Worm (Caenorhabditis elegans): ENCODE data around the gene F46C8.1.
A peak's percentile ranks its signal among the peaks of the same experiment; 100 is the strongest.

F46C8.1 gene

DNA sequence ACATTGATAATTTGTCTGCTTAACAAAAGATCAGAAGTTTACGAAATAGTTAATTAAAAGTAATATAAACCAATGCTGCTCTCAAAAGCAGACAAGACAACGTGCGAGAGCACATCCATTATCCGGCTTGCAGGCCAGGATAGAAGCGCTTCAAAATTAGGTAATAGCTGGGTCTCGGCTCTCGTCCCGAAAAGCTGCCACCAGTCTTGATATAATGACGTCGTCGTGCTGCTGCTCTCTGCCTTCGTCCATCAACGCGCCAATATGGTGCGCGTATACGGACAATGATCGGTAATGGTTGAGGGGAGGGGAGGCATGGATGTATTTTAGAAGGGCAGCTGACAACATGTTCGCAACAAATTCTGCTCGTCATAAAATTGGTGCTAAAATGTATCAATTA, 13.8 kb upstream of the F46C8.1 start:
- TF ChIP-seq ceh-63 (GFP tag; optimal IDR thresholded peaks at IDR 0.05) (peak; percentile 71), unc-62 (GFP tag; optimal IDR thresholded peaks at IDR 0.05) (no peak)

DNA sequence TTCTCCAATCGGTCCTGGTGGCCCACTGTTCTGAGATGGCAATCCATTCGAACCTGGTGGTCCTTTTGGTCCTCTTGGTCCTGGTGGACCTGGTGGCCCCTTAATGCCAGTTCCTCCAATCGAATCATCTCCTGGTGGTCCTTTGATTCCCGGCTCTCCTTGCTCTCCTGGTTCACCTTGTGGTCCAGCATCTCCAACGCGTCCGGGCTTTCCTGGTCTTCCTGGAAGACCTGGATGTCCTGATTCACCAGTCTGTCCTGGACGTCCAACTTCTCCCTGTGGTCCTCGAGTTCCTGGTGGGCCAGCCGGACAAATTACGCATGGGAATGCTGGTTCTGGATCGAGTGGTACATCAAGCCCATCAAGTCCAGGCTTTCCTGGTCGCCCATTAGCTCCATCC, 11.4 kb upstream of the F46C8.1 start:
- TF ChIP-seq jun-1 (tag; optimal IDR thresholded peaks at IDR 0.05) (no peak), tlp-1 (tag; optimal IDR thresholded peaks at IDR 0.05) (no peak), mdl-1 (tag; optimal IDR thresholded peaks at IDR 0.05) (no peak), nhr-77 (tag; optimal IDR thresholded peaks at IDR 0.05) (no peak), ztf-11 (tag; optimal IDR thresholded peaks at IDR 0.05) (no peak), unc-130 (tag; optimal IDR thresholded peaks at IDR 0.05) (no peak), dpl-1 (GFP tag; optimal IDR thresholded peaks at IDR 0.05) (no peak), sptf-1 (tag; optimal IDR thresholded peaks at IDR 0.05) (no peak), alr-1 (tag; optimal IDR thresholded peaks at IDR 0.05; ENCODE audit: borderline replicate concordance) (no peak), pag-3 (tag; optimal IDR thresholded peaks at IDR 0.05; ENCODE audit: borderline replicate concordance, insufficient read depth) (no peak), efl-3 (GFP tag; optimal IDR thresholded peaks at IDR 0.05) (no peak), Y116A8C.19 (tag; optimal IDR thresholded peaks at IDR 0.05; ENCODE audit: borderline replicate concordance) (no peak), egl-13 (tag; optimal IDR thresholded peaks at IDR 0.05) (no peak), elt-3 (tag; optimal IDR thresholded peaks at IDR 0.05) (no peak), hpl-2 (GFP tag; optimal IDR thresholded peaks at IDR 0.05) (no peak), unc-30 (tag; optimal IDR thresholded peaks at IDR 0.05) (no peak)

DNA sequence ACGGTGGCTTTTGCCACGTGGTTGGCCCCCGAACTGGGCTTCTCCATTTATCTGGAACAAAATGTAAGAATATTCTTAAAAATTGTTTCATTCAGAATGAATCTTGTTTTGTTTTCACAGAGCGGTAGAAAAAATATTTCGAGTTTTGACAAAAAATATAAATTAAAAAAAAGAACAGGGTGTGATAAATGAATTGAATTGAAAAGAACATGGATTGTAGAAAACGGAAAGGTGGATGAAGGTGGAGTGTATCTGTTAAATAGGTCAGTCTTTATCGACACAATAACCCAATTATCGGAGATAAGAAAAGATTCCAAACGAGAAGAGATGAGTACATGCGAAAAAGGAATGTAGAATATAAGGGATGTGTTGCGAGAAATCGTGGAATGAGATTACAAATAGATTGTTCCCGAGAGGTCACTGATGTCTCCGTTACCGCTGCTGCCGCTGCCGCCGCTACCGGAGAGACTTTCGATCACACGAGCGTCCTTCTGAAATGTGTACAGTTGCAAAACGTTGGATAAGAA, 10.5 kb upstream of the F46C8.1 start, which contains the start of gene dpy-7:
Gene dpy-7 (minus strand): TSS at position 51 of the 527 bp plus-strand sequence.
- TF ChIP-seq skn-1 (tag; optimal IDR thresholded peaks at IDR 0.05) (no peak), tlp-1 (tag; optimal IDR thresholded peaks at IDR 0.05) (no peak), elt-3 (tag; optimal IDR thresholded peaks at IDR 0.05) (peak in 1 of 6 experiments; percentile 28), nhr-71 (tag; optimal IDR thresholded peaks at IDR 0.05) (no peak), blmp-1 (tag; optimal IDR thresholded peaks at IDR 0.05) (peak; percentile 67), nhr-77 (tag; optimal IDR thresholded peaks at IDR 0.05) (no peak), ceh-90 (tag; optimal IDR thresholded peaks at IDR 0.05) (no peak)

DNA sequence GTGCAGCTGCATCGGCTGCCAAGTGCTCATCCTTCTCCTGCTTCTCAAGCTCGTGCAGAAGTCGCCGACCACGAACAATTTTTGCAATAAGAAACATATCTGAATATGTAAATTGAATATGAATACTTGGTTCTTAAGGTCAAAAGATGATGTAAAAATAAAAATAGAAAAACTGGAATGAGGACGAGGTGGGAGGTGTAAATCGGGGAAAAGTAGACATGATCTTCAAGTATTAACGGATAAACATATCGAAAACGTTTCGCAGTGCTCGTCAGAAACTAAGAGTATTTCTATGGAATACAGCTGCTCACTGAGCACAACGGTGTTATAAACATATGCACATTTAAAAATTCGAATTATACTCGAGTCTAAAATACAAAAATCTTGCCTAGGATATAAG, 8.2 kb upstream of the F46C8.1 start, which contains the start of gene glb-16:
Gene glb-16 (minus strand): TSS at position 101 of the 400 bp plus-strand sequence.
- TF ChIP-seq jun-1 (tag; optimal IDR thresholded peaks at IDR 0.05) (no peak), unc-86 (tag; optimal IDR thresholded peaks at IDR 0.05) (no peak), nhr-90 (tag; optimal IDR thresholded peaks at IDR 0.05; ENCODE audit: poor library complexity) (no peak), ces-1 (GFP tag; optimal IDR thresholded peaks at IDR 0.05) (no peak), aha-1 (tag; optimal IDR thresholded peaks at IDR 0.05) (no peak), nhr-84 (tag; optimal IDR thresholded peaks at IDR 0.05) (no peak), nhr-77 (tag; optimal IDR thresholded peaks at IDR 0.05) (no peak)

DNA sequence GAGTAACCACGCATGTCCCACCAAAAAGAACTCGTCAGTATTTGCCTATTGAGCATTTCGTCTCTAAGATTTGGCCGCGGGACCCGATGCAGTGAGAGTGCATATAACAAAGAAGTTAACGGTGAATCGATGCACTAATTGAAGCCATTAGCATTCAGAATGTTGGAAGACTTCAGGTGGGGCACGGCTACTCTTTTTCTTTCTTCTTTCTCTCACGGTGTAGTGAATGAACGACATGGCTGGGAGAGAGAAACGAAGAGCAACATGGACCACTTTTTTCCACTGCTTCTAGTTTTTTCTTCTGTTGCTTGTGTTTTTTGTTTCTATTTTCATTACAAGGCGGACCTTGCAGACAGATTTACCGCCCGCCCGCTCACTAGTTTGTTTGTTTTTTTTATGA, 7.2 kb upstream of the F46C8.1 start:
- TF ChIP-seq unc-62 (GFP tag; optimal IDR thresholded peaks at IDR 0.05) (no peak), pqm-1 (tag; optimal IDR thresholded peaks at IDR 0.05) (no peak), lin-14 (GFP tag; optimal IDR thresholded peaks at IDR 0.05) (peak; percentile 7), aha-1 (tag; optimal IDR thresholded peaks at IDR 0.05) (no peak)

DNA sequence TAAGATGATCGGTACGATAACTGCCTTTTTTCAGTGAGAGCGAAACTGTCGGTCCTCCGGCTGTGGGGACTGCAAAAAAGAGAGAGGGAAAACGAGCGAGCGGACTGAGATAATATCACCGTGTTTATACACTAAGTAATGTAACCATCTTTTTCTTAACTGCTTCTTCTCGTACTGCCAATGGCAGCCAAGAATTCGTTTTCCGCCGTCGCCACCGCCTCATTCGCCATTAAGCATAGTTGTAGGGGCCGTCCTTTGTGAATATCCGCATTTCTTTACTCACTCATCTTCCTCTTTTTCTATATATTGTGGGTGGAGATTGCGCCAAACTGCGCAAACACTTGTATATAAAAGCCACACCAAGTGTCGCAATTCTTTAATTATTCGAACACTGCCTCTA, 1.7 kb upstream of the F46C8.1 start, which contains the start of gene col-174:
Gene col-174 (plus strand): TSS at position 301 of the 400 bp plus-strand sequence.
- TF ChIP-seq hlh-4 (tag; optimal IDR thresholded peaks at IDR 0.05) = no peak
- no peak for TF ChIP-seq hlh-17 (GFP tag; optimal IDR thresholded peaks at IDR 0.05; ENCODE audit: borderline replicate concordance)
- TF ChIP-seq elt-2 (tag; optimal IDR thresholded peaks at IDR 0.05) = no peak
- TF ChIP-seq F16B12.6 (tag; optimal IDR thresholded peaks at IDR 0.05) = no peak
- peak; percentile 5 for TF ChIP-seq nhr-85 (tag)
- TF ChIP-seq unc-30 (tag; optimal IDR thresholded peaks at IDR 0.05) = no peak
- no peak for TF ChIP-seq nhr-76 (tag; optimal IDR thresholded peaks at IDR 0.05)
- no peak for TF ChIP-seq lsy-2 (tag; optimal IDR thresholded peaks at IDR 0.05)
- TF ChIP-seq nhr-28 (tag; optimal IDR thresholded peaks at IDR 0.05) = no peak
- no peak for TF ChIP-seq nhr-84 (tag; optimal IDR thresholded peaks at IDR 0.05)
- TF ChIP-seq lin-14 (GFP tag; optimal IDR thresholded peaks at IDR 0.05) = peak; percentile 4
- no peak for TF ChIP-seq ceh-8 (GFP tag; optimal IDR thresholded peaks at IDR 0.05)
- TF ChIP-seq blmp-1 (tag; optimal IDR thresholded peaks at IDR 0.05) = peak; percentile 67

Data from whole organism, L1 larva.